Worm (Caenorhabditis elegans) whole organism, L3 larva: Measurements from ENCODE around the gene B0280.9.

ENCODE experiments used
- R02D3.7 ChIP-seq: fragments of 150-350 bp; optimal IDR thresholded peaks from 2 replicates; lab custom pipeline; 2014; ENCODE audit warnings: missing biosample characterization, missing genetic modification characterization
- ZK546.5 ChIP-seq: sonication (generic microtip); optimal IDR thresholded peaks from 2 replicates; lab custom pipeline; 2017; ENCODE audit warnings: missing biosample characterization, missing genetic modification characterization
- aly-2 ChIP-seq: fragments of 150-350 bp; optimal IDR thresholded peaks from 2 replicates; lab custom pipeline; 2014; ENCODE audit warnings: missing biosample characterization, missing genetic modification characterization
- ama-1 ChIP-seq: fragments of 150-350 bp; optimal IDR thresholded peaks from 2 replicates; lab custom pipeline; 2018
- ceh-16 ChIP-seq: sonication (generic microtip); optimal IDR thresholded peaks from 2 replicates; lab custom pipeline; 2017; ENCODE audit warnings: missing biosample characterization, missing genetic modification characterization
- ceh-28 ChIP-seq: fragments of 150-350 bp; optimal IDR thresholded peaks from 2 replicates; lab custom pipeline; 2014; ENCODE audit warnings: missing biosample characterization, missing genetic modification reagents, missing genetic modification characterization
- ceh-82 ChIP-seq: fragments of 150-350 bp; optimal IDR thresholded peaks from 2 replicates; lab custom pipeline; 2014; ENCODE audit warnings: missing biosample characterization, missing genetic modification characterization
- ceh-9 ChIP-seq: sonication (generic microtip); optimal IDR thresholded peaks from 2 replicates; lab custom pipeline; 2018; ENCODE audit warnings: missing biosample characterization, missing genetic modification characterization
- daf-12 ChIP-seq: fragments of 150-350 bp; optimal IDR thresholded peaks from 2 replicates; lab custom pipeline; 2014; ENCODE audit warnings: missing biosample characterization, missing genetic modification reagents, missing genetic modification characterization
- egl-27 ChIP-seq: sonication (generic microtip); optimal IDR thresholded peaks from 4 replicates; lab custom pipeline; 2017; ENCODE audit warnings: missing biosample characterization, missing genetic modification reagents, missing genetic modification characterization
- egl-5 ChIP-seq: fragments of 150-350 bp; optimal IDR thresholded peaks from 2 replicates; lab custom pipeline; 2017; ENCODE audit warnings: missing biosample characterization, missing genetic modification reagents, missing genetic modification characterization, inconsistent platforms
- elt-1 ChIP-seq: fragments of 150-350 bp; optimal IDR thresholded peaks from 2 replicates; lab custom pipeline; 2014; ENCODE audit warnings: missing biosample characterization, missing genetic modification characterization
- elt-2 ChIP-seq: sonication (generic microtip); optimal IDR thresholded peaks from 2 replicates; lab custom pipeline; 2016; ENCODE audit warnings: missing genetic modification reagents, mild to moderate bottlenecking, missing genetic modification characterization, missing compliant biosample characterization
- elt-3 ChIP-seq, 3 experiments: fragments of 150-350 bp in 1 of 3; sonication (generic microtip) in 2 of 3; optimal IDR thresholded peaks; 2 replicates in 2 of 3; 4 replicates in 1 of 3; lab custom pipeline; 2014 to 2017; ENCODE audit warnings: missing biosample characterization in 3 of 3, missing genetic modification characterization in 3 of 3
- eor-1 ChIP-seq, 2 experiments: fragments of 150-350 bp; optimal IDR thresholded peaks; 2 replicates each; lab custom pipeline; 2014 to 2018; ENCODE audit warnings: missing biosample characterization in 2 of 2, missing genetic modification characterization in 2 of 2
- fkh-10 ChIP-seq: sonication (generic microtip); optimal IDR thresholded peaks from 2 replicates; lab custom pipeline; 2017; ENCODE audit warnings: missing biosample characterization, missing genetic modification reagents, missing genetic modification characterization
- fkh-2 ChIP-seq: fragments of 150-350 bp; optimal IDR thresholded peaks from 2 replicates; lab custom pipeline; 2014; ENCODE audit warnings: missing biosample characterization, missing genetic modification reagents, missing genetic modification characterization
- fos-1 ChIP-seq: fragments of 150-350 bp; optimal IDR thresholded peaks from 2 replicates; lab custom pipeline; 2014; ENCODE audit warnings: missing biosample characterization, missing genetic modification characterization
- hmg-11 ChIP-seq: sonication (generic microtip); optimal IDR thresholded peaks from 2 replicates; lab custom pipeline; 2016; ENCODE audit warnings: missing genetic modification characterization, missing compliant biosample characterization
- jun-1 ChIP-seq: fragments of 150-350 bp; optimal IDR thresholded peaks from 2 replicates; lab custom pipeline; 2014; ENCODE audit warnings: missing biosample characterization, missing genetic modification reagents, missing genetic modification characterization
- lin-15B ChIP-seq: fragments of 150-350 bp; optimal IDR thresholded peaks from 2 replicates; lab custom pipeline; 2014; ENCODE audit warnings: missing biosample characterization, missing genetic modification characterization
- lin-39 ChIP-seq: fragments of 150-350 bp; optimal IDR thresholded peaks from 2 replicates; lab custom pipeline; 2018; ENCODE audit warnings: missing biosample characterization, missing genetic modification reagents, missing genetic modification characterization
- lsy-12 ChIP-seq: sonication (generic microtip); optimal IDR thresholded peaks from 2 replicates; lab custom pipeline; 2016; ENCODE audit warnings: mild to moderate bottlenecking, missing genetic modification characterization, missing compliant biosample characterization
- mdl-1 ChIP-seq: fragments of 150-350 bp; optimal IDR thresholded peaks from 2 replicates; lab custom pipeline; 2014; ENCODE audit warnings: missing biosample characterization, missing genetic modification characterization
- mml-1 ChIP-seq: fragments of 150-350 bp; sonication (generic microtip); optimal IDR thresholded peaks from 3 replicates; lab custom pipeline; 2014; ENCODE audit warnings: missing biosample characterization, missing genetic modification characterization
- nfya-1 ChIP-seq: sonication (generic microtip); optimal IDR thresholded peaks from 2 replicates; lab custom pipeline; 2017; ENCODE audit warnings: missing genetic modification characterization, mild to moderate bottlenecking, missing compliant biosample characterization, antibody characterized with exemption, moderate library complexity; ENCODE audit not compliant: insufficient read depth
- nhr-11 ChIP-seq: fragments of 150-350 bp; optimal IDR thresholded peaks from 2 replicates; lab custom pipeline; 2014; ENCODE audit warnings: missing biosample characterization, missing genetic modification characterization
- nhr-12 ChIP-seq: fragments of 150-350 bp; optimal IDR thresholded peaks from 2 replicates; lab custom pipeline; 2014; ENCODE audit warnings: missing biosample characterization, missing genetic modification characterization
- nhr-23 ChIP-seq: fragments of 150-350 bp; optimal IDR thresholded peaks from 2 replicates; lab custom pipeline; 2014; ENCODE audit warnings: missing biosample characterization, missing genetic modification reagents, missing genetic modification characterization
- nhr-237 ChIP-seq: fragments of 150-350 bp; optimal IDR thresholded peaks from 2 replicates; lab custom pipeline; 2014; ENCODE audit warnings: missing biosample characterization, missing genetic modification characterization
- nhr-25 ChIP-seq: sonication (generic microtip); optimal IDR thresholded peaks from 2 replicates; lab custom pipeline; 2017; ENCODE audit warnings: missing biosample characterization, missing genetic modification characterization
- nhr-28 ChIP-seq: fragments of 150-350 bp; optimal IDR thresholded peaks from 2 replicates; lab custom pipeline; 2014; ENCODE audit warnings: missing biosample characterization, missing genetic modification characterization
- nhr-43 ChIP-seq: sonication (generic microtip); optimal IDR thresholded peaks from 2 replicates; lab custom pipeline; 2016; ENCODE audit warnings: mild to moderate bottlenecking, missing genetic modification characterization, missing compliant biosample characterization; ENCODE audit not compliant: poor library complexity, severe bottlenecking
- nhr-67 ChIP-seq: fragments of 150-350 bp; optimal IDR thresholded peaks from 2 replicates; lab custom pipeline; 2014; ENCODE audit warnings: missing biosample characterization, missing genetic modification characterization
- nhr-76 ChIP-seq: fragments of 150-350 bp; sonication (generic microtip); optimal IDR thresholded peaks from 5 replicates; lab custom pipeline; 2014; ENCODE audit warnings: missing biosample characterization, missing genetic modification characterization
- nhr-77 ChIP-seq: fragments of 150-350 bp; optimal IDR thresholded peaks from 2 replicates; lab custom pipeline; 2014; ENCODE audit warnings: missing biosample characterization, missing genetic modification characterization
- pha-4 ChIP-seq: fragments of 150-350 bp; optimal IDR thresholded peaks from 2 replicates; lab custom pipeline; 2014; ENCODE audit warnings: missing biosample characterization, missing genetic modification reagents, missing genetic modification characterization
- pqm-1 ChIP-seq: fragments of 150-350 bp; optimal IDR thresholded peaks from 2 replicates; lab custom pipeline; 2017; ENCODE audit warnings: missing biosample characterization, missing genetic modification characterization, inconsistent platforms
- sea-2 ChIP-seq: fragments of 150-350 bp; sonication (generic microtip); optimal IDR thresholded peaks from 4 replicates; lab custom pipeline; 2014; ENCODE audit warnings: missing biosample characterization, missing genetic modification reagents, missing genetic modification characterization
- skn-1 ChIP-seq: fragments of 150-350 bp; optimal IDR thresholded peaks from 2 replicates; lab custom pipeline; 2014; ENCODE audit warnings: missing biosample characterization, missing genetic modification characterization
- snpc-4 ChIP-seq: fragments of 150-350 bp; optimal IDR thresholded peaks from 2 replicates; lab custom pipeline; 2014; ENCODE audit warnings: missing biosample characterization, missing genetic modification characterization
- tbx-2 ChIP-seq: sonication (generic microtip); optimal IDR thresholded peaks from 2 replicates; lab custom pipeline; 2016; ENCODE audit warnings: mild to moderate bottlenecking, missing genetic modification characterization, missing compliant biosample characterization
- unc-39 ChIP-seq: sonication (generic microtip); optimal IDR thresholded peaks from 4 replicates; lab custom pipeline; 2017; ENCODE audit warnings: missing biosample characterization, missing genetic modification characterization
- unc-62 ChIP-seq: fragments of 150-350 bp; sonication (generic microtip); optimal IDR thresholded peaks from 4 replicates; lab custom pipeline; 2014; ENCODE audit warnings: missing biosample characterization, missing genetic modification reagents, missing genetic modification characterization
- zag-1 ChIP-seq: fragments of 150-350 bp; optimal IDR thresholded peaks from 2 replicates; lab custom pipeline; 2014; ENCODE audit warnings: missing biosample characterization, missing genetic modification characterization
- ztf-11 ChIP-seq: fragments of 150-350 bp; optimal IDR thresholded peaks from 2 replicates; lab custom pipeline; 2014; ENCODE audit warnings: missing biosample characterization, missing genetic modification characterization
- ztf-4 ChIP-seq: fragments of 150-350 bp; optimal IDR thresholded peaks from 2 replicates; lab custom pipeline; 2014; ENCODE audit warnings: missing biosample characterization, missing genetic modification characterization

Gene B0280.9

ce11 chrIII:7140228-7140710, 17.6 kb upstream of the B0280.9 start:
- TF ChIP-seq pha-4 (tag; lab: Kevin White, UChicago) (no peak), aly-2 (no peak), R02D3.7 (peak; percentile 31), ZK546.5 (tag; lab: Kevin White, UChicago) (no peak), lsy-12 (peak; percentile 20), lin-15B (tag; lab: Kevin White, UChicago) (no peak), pqm-1 (peak; percentile 4), nhr-12 (tag; lab: Kevin White, UChicago) (no peak), egl-5 (no peak), ceh-16 (tag; lab: Kevin White, UChicago) (no peak), elt-2 (tag; lab: Kevin White, UChicago) (peak; percentile 17), nhr-67 (no peak), nhr-28 (tag; lab: Kevin White, UChicago) (no peak), nhr-25 (tag; lab: Kevin White, UChicago) (peak; percentile 70), ceh-82 (tag; lab: Kevin White, UChicago) (no peak), fos-1 (tag; lab: Kevin White, UChicago) (no peak), daf-12 (tag; lab: Kevin White, UChicago) (no peak), unc-62 (GFP tag; lab: Kevin White, UChicago) (no peak), nhr-237 (tag; lab: Kevin White, UChicago) (no peak), unc-39 (tag; lab: Kevin White, UChicago) (no peak), nfya-1 (peak; percentile 72), egl-27 (no peak), lin-39 (no peak), mml-1 (no peak), skn-1 (tag; lab: Kevin White, UChicago) (no peak), elt-1 (no peak), nhr-76 (no peak), fkh-10 (no peak), hmg-11 (tag; lab: Kevin White, UChicago) (no peak), zag-1 (tag; lab: Kevin White, UChicago) (no peak), mdl-1 (tag; lab: Kevin White, UChicago) (no peak), ceh-28 (tag; lab: Kevin White, UChicago) (no peak), ama-1 (lab: Kevin White, UChicago) (peak; percentile 25), elt-3 (tag; optimal IDR thresholded peaks at IDR 0.05; lab: Kevin White, UChicago) (no peak), ztf-4 (tag; lab: Kevin White, UChicago) (no peak), nhr-11 (tag; lab: Kevin White, UChicago) (no peak), nhr-77 (tag; lab: Kevin White, UChicago) (no peak), jun-1 (no peak), tbx-2 (tag; lab: Kevin White, UChicago) (peak; percentile 11), nhr-23 (tag; lab: Kevin White, UChicago) (no peak), snpc-4 (tag; lab: Kevin White, UChicago) (peak; percentile 96), eor-1 (tag; optimal IDR thresholded peaks at IDR 0.05; lab: Kevin White, UChicago) (no peak), ceh-9 (tag; lab: Kevin White, UChicago) (no peak), fkh-2 (tag; lab: Kevin White, UChicago) (no peak), sea-2 (GFP tag; lab: Kevin White, UChicago) (no peak), ztf-11 (no peak), nhr-43 (tag; lab: Kevin White, UChicago) (peak; percentile 43)

- no peak for TF ChIP-seq elt-3 (tag; optimal IDR thresholded peaks at IDR 0.05; lab: Kevin White, UChicago)
- TF ChIP-seq nhr-76 = no peak
- TF ChIP-seq fkh-2 (tag; lab: Kevin White, UChicago) = no peak
- TF ChIP-seq nhr-11 (tag; lab: Kevin White, UChicago) = no peak
- TF ChIP-seq lsy-12 = no peak
- TF ChIP-seq elt-2 (tag; lab: Kevin White, UChicago) = no peak
- no peak for TF ChIP-seq nhr-12 (tag; lab: Kevin White, UChicago)
- TF ChIP-seq lin-39 = no peak
- no peak for TF ChIP-seq jun-1
- TF ChIP-seq nhr-237 (tag; lab: Kevin White, UChicago) = no peak
- TF ChIP-seq fkh-10 = no peak
- no peak for TF ChIP-seq nhr-23 (tag; lab: Kevin White, UChicago)
- no peak for TF ChIP-seq daf-12 (tag; lab: Kevin White, UChicago)
- TF ChIP-seq egl-5 = no peak
- TF ChIP-seq nhr-67 = no peak
- TF ChIP-seq ceh-16 (tag; lab: Kevin White, UChicago) = no peak
- no peak for TF ChIP-seq mdl-1 (tag; lab: Kevin White, UChicago)
- no peak for TF ChIP-seq aly-2
- no peak for TF ChIP-seq R02D3.7
- TF ChIP-seq, all 47 proteins: peak for 0
Measured at ce11 chrIII:7138178-7138577, 15.5 kb upstream of the B0280.9 start, which contains the start of gene B0280.11. Gene B0280.11, minus strand, starts transcription at chrIII:7138278.
